Fruit fly (Drosophila melanogaster) whole organism, embryonic: ENCODE measurements around the gene CG12123.

Source experiments
- ATbp ChIP-seq: fragments of 200-800 bp; sonication (Bioruptor generic); optimal IDR thresholded peaks from 2 replicates; lab custom pipeline; 2017; ENCODE audit warnings: missing biosample characterization, mild to moderate bottlenecking, missing genetic modification characterization, missing genetic modification reagents
- Adf1 ChIP-seq: fragments of 200-800 bp; sonication (Bioruptor generic); IDR thresholded peaks from 2 replicates; pipeline ENCODE4 v1.3.6; 2022; ENCODE audit warnings: missing biosample characterization, missing genetic modification characterization
- Bdp1 ChIP-seq: fragments of 200-800 bp; sonication (Bioruptor generic); optimal IDR thresholded peaks from 3 replicates; lab custom pipeline; 2016; ENCODE audit warnings: missing biosample characterization, missing genetic modification characterization
- CG10366 ChIP-seq: fragments of 200-800 bp; sonication (Bioruptor generic); IDR thresholded peaks from 2 replicates; pipeline ENCODE4 v1.3.6; 2022; ENCODE audit warnings: missing biosample characterization, missing genetic modification characterization
- CG10462 ChIP-seq: fragments of 200-800 bp; sonication (Bioruptor generic); optimal IDR thresholded peaks from 2 replicates; lab custom pipeline; 2016; ENCODE audit warnings: missing biosample characterization, missing genetic modification characterization
- CG11560 ChIP-seq: fragments of 200-800 bp; sonication (Bioruptor generic); IDR thresholded peaks from 3 replicates; pipeline ENCODE4 v1.3.6; 2022; ENCODE audit warnings: missing biosample characterization, missing genetic modification characterization
- CG12744 ChIP-seq: fragments of 200-800 bp; sonication (Bioruptor generic); optimal IDR thresholded peaks from 2 replicates; lab custom pipeline; 2016; ENCODE audit warnings: missing biosample characterization, missing genetic modification characterization
- CG14050 ChIP-seq: fragments of 200-800 bp; sonication (Bioruptor generic); IDR thresholded peaks from 3 replicates; pipeline ENCODE4 v1.3.6; 2022; ENCODE audit warnings: missing biosample characterization, missing genetic modification characterization
- CG15011 ChIP-seq: fragments of 200-800 bp; sonication (Bioruptor generic); optimal IDR thresholded peaks from 3 replicates; lab custom pipeline; 2018; ENCODE audit warnings: missing biosample characterization, mild to moderate bottlenecking, missing genetic modification characterization
- CG15269 ChIP-seq: fragments of 200-800 bp; sonication (Bioruptor generic); optimal IDR thresholded peaks from 2 replicates; lab custom pipeline; 2018; ENCODE audit warnings: missing biosample characterization, mild to moderate bottlenecking, missing genetic modification characterization, moderate library complexity
- CG17361 ChIP-seq: fragments of 200-800 bp; sonication (Bioruptor generic); IDR thresholded peaks from 3 replicates; pipeline ENCODE4 v1.3.6; 2022; ENCODE audit warnings: missing biosample characterization, missing genetic modification characterization
- CG17912 ChIP-seq: fragments of 200-800 bp; sonication (Bioruptor generic); optimal IDR thresholded peaks from 2 replicates; lab custom pipeline; 2018; ENCODE audit warnings: missing biosample characterization, mild to moderate bottlenecking, missing genetic modification characterization
- CG30020 ChIP-seq: fragments of 200-800 bp; optimal IDR thresholded peaks from 2 replicates; lab custom pipeline; 2019; ENCODE audit warnings: missing biosample characterization, mild to moderate bottlenecking, missing genetic modification characterization, moderate library complexity
- CG34376 ChIP-seq: fragments of 200-800 bp; sonication (Bioruptor generic); optimal IDR thresholded peaks from 2 replicates; lab custom pipeline; 2018; ENCODE audit warnings: missing biosample characterization, mild to moderate bottlenecking, missing genetic modification characterization
- CG5953 ChIP-seq: fragments of 200-800 bp; sonication (Bioruptor generic); IDR thresholded peaks from 2 replicates; pipeline ENCODE4 v1.3.6; 2022; ENCODE audit warnings: missing biosample characterization, missing genetic modification characterization
- CG6175 ChIP-seq: fragments of 200-800 bp; sonication (Bioruptor generic); IDR thresholded peaks from 3 replicates; pipeline ENCODE4 v1.3.6; 2022; ENCODE audit warnings: missing biosample characterization, missing genetic modification characterization
- CG6765 ChIP-seq: fragments of 200-800 bp; sonication (Bioruptor generic); optimal IDR thresholded peaks from 3 replicates; lab custom pipeline; 2017; ENCODE audit warnings: missing biosample characterization, mild to moderate bottlenecking, missing genetic modification characterization
- CG9797 ChIP-seq: fragments of 200-800 bp; sonication (Bioruptor generic); optimal IDR thresholded peaks from 3 replicates; lab custom pipeline; 2018; ENCODE audit warnings: missing biosample characterization, mild to moderate bottlenecking, missing genetic modification characterization
- CG9876 ChIP-seq: fragments of 200-800 bp; sonication (Bioruptor generic); optimal IDR thresholded peaks from 2 replicates; lab custom pipeline; 2016; ENCODE audit warnings: missing biosample characterization, missing genetic modification characterization
- CTCF ChIP-seq: fragments of 200-800 bp; sonication (Bioruptor generic); optimal IDR thresholded peaks from 2 replicates; lab custom pipeline; 2017; ENCODE audit warnings: missing biosample characterization, mild to moderate bottlenecking, missing genetic modification characterization, moderate library complexity
- D ChIP-seq, 2 experiments: fragments of 200-800 bp in 1 of 2; fragments of >200 bp in 1 of 2; sonication (Bioruptor generic) in 1 of 2; optimal IDR thresholded peaks; 2 replicates in 1 of 2; 3 replicates in 1 of 2; lab custom pipeline; 2017; ENCODE audit warnings: mild to moderate bottlenecking in 1 of 2, missing biosample characterization in 1 of 2, missing genetic modification characterization in 1 of 2, missing genetic modification reagents in 1 of 2
- Deaf1 ChIP-seq: fragments of 200-800 bp; optimal IDR thresholded peaks from 3 replicates; lab custom pipeline; 2019; ENCODE audit warnings: missing biosample characterization, mild to moderate bottlenecking, missing genetic modification characterization, moderate library complexity
- Dfd ChIP-seq, 2 experiments: fragments of >200 bp; optimal IDR thresholded peaks; 2 replicates each; lab custom pipeline; 2017; ENCODE audit warnings: missing biosample characterization in 2 of 2, missing genetic modification characterization in 2 of 2
- Dip2 ChIP-seq: fragments of 200-800 bp; sonication (Bioruptor generic); IDR thresholded peaks from 2 replicates; pipeline ENCODE4 v1.3.6; 2022; ENCODE audit warnings: missing biosample characterization, missing genetic modification characterization
- HLHmδ ChIP-seq: fragments of 200-800 bp; sonication (Bioruptor generic); optimal IDR thresholded peaks from 2 replicates; lab custom pipeline; 2018; ENCODE audit warnings: missing biosample characterization, mild to moderate bottlenecking, missing genetic modification characterization, moderate library complexity
- MBD-R2 ChIP-seq: fragments of 200-800 bp; sonication (Bioruptor generic); IDR thresholded peaks from 2 replicates; pipeline ENCODE4 v1.3.6; 2022; ENCODE audit warnings: missing biosample characterization, missing genetic modification characterization
- MTF-1 ChIP-seq: fragments of 200-800 bp; sonication (Bioruptor generic); optimal IDR thresholded peaks from 2 replicates; lab custom pipeline; 2018; ENCODE audit warnings: missing biosample characterization, mild to moderate bottlenecking, missing genetic modification characterization, borderline replicate concordance
- Mad ChIP-seq: fragments of 200-800 bp; sonication (Bioruptor generic); optimal IDR thresholded peaks from 2 replicates; lab custom pipeline; 2016; ENCODE audit warnings: missing biosample characterization, missing genetic modification characterization
- Med ChIP-seq: fragments of 200-800 bp; sonication (Bioruptor generic); peaks from one replicate; lab custom pipeline; 2016; ENCODE audit warnings: missing biosample characterization, missing genetic modification characterization, mild to moderate bottlenecking, inconsistent platforms, moderate library complexity
- Six4 ChIP-seq: fragments of 200-800 bp; sonication (Bioruptor generic); optimal IDR thresholded peaks from 2 replicates; lab custom pipeline; 2016; ENCODE audit warnings: missing biosample characterization, missing genetic modification characterization
- Sox102F ChIP-seq: fragments of 200-800 bp; sonication (Bioruptor generic); optimal IDR thresholded peaks from 2 replicates; lab custom pipeline; 2018; ENCODE audit warnings: missing biosample characterization, mild to moderate bottlenecking, missing genetic modification characterization, moderate library complexity
- Spps ChIP-seq: fragments of 200-800 bp; sonication (Bioruptor generic); optimal IDR thresholded peaks from 2 replicates; lab custom pipeline; 2018; ENCODE audit warnings: missing biosample characterization, mild to moderate bottlenecking, missing genetic modification characterization
- az2 ChIP-seq: fragments of 200-800 bp; sonication (Bioruptor generic); optimal IDR thresholded peaks from 3 replicates; lab custom pipeline; 2016; ENCODE audit warnings: missing biosample characterization, missing genetic modification characterization
- bbx ChIP-seq: fragments of 200-800 bp; sonication (Bioruptor generic); IDR thresholded peaks from 2 replicates; pipeline ENCODE4 v1.3.6; 2022; ENCODE audit warnings: missing biosample characterization, missing genetic modification characterization; ENCODE audit not compliant: partially characterized antibody
- bigmax ChIP-seq: fragments of 200-800 bp; sonication (Bioruptor generic); optimal IDR thresholded peaks from 2 replicates; lab custom pipeline; 2018; ENCODE audit warnings: missing biosample characterization, mild to moderate bottlenecking, missing genetic modification characterization
- bsh ChIP-seq, 2 experiments: fragments of 200-800 bp; sonication (Bioruptor generic); optimal IDR thresholded peaks; 2 replicates each; lab custom pipeline; 2017 to 2018; ENCODE audit warnings: mild to moderate bottlenecking in 2 of 2, missing biosample characterization in 2 of 2, missing genetic modification characterization in 2 of 2, moderate library complexity in 1 of 2
- chinmo ChIP-seq: fragments of 200-800 bp; sonication (Bioruptor generic); IDR thresholded peaks from 4 replicates; pipeline ENCODE4 v1.3.6; 2022; ENCODE audit warnings: missing biosample characterization, missing genetic modification characterization; ENCODE audit not compliant: partially characterized antibody
- crc ChIP-seq: fragments of 200-800 bp; sonication (Bioruptor generic); optimal IDR thresholded peaks from 2 replicates; lab custom pipeline; 2016; ENCODE audit warnings: missing biosample characterization, missing genetic modification characterization
- ems ChIP-seq: fragments of 200-800 bp; sonication (Bioruptor generic); optimal IDR thresholded peaks from 3 replicates; lab custom pipeline; 2016; ENCODE audit warnings: missing biosample characterization, missing genetic modification characterization
- esg ChIP-seq: fragments of 200-800 bp; sonication (Bioruptor generic); conservative IDR thresholded peaks from 2 replicates; pipeline ENCODE4 v1.3.6; 2022; ENCODE audit warnings: missing biosample characterization, missing genetic modification characterization
- fru ChIP-seq: fragments of >200 bp; optimal IDR thresholded peaks from 2 replicates; lab custom pipeline; 2017
- fu2 ChIP-seq: fragments of 200-800 bp; sonication (Bioruptor generic); optimal IDR thresholded peaks from 2 replicates; lab custom pipeline; 2016; ENCODE audit warnings: missing biosample characterization, missing genetic modification characterization
- grn ChIP-seq: fragments of 200-800 bp; sonication (Bioruptor generic); optimal IDR thresholded peaks from 3 replicates; lab custom pipeline; 2017; ENCODE audit warnings: missing biosample characterization, missing genetic modification characterization
- h ChIP-seq: fragments of >200 bp; optimal IDR thresholded peaks from 2 replicates; lab custom pipeline; 2017
- ham ChIP-seq: fragments of 200-800 bp; sonication (Bioruptor generic); IDR thresholded peaks from 2 replicates; pipeline ENCODE4 v1.3.6; 2022; ENCODE audit warnings: missing biosample characterization, missing genetic modification characterization
- jumu ChIP-seq: fragments of 200-800 bp; sonication (Bioruptor generic); optimal IDR thresholded peaks from 3 replicates; lab custom pipeline; 2016; ENCODE audit warnings: missing biosample characterization, missing genetic modification characterization
- kah ChIP-seq: fragments of 200-800 bp; sonication (Bioruptor generic); optimal IDR thresholded peaks from 2 replicates; lab custom pipeline; 2018; ENCODE audit warnings: missing biosample characterization, mild to moderate bottlenecking, missing genetic modification characterization
- oc ChIP-seq: fragments of 200-800 bp; sonication (Bioruptor generic); optimal IDR thresholded peaks from 2 replicates; lab custom pipeline; 2018; ENCODE audit warnings: missing biosample characterization, mild to moderate bottlenecking, missing genetic modification characterization, moderate library complexity
- run ChIP-seq: fragments of 200-800 bp; sonication (Bioruptor generic); optimal IDR thresholded peaks from 3 replicates; lab custom pipeline; 2018; ENCODE audit warnings: missing biosample characterization, mild to moderate bottlenecking, missing genetic modification characterization
- sqz ChIP-seq: fragments of 200-800 bp; sonication (Bioruptor generic); optimal IDR thresholded peaks from 3 replicates; lab custom pipeline; 2018; ENCODE audit warnings: missing biosample characterization, mild to moderate bottlenecking, missing genetic modification characterization
- tna ChIP-seq: fragments of 200-800 bp; sonication (Bioruptor generic); IDR thresholded peaks from 2 replicates; pipeline ENCODE4 v1.3.6; 2022; ENCODE audit warnings: missing biosample characterization, missing genetic modification characterization; ENCODE audit not compliant: partially characterized antibody
- vfl ChIP-seq: fragments of 200-800 bp; sonication (Bioruptor generic); optimal IDR thresholded peaks from 2 replicates; lab custom pipeline; 2016; ENCODE audit warnings: missing biosample characterization, missing genetic modification characterization
- zen2 ChIP-seq: fragments of 200-800 bp; sonication (Bioruptor generic); IDR thresholded peaks from 3 replicates; pipeline ENCODE4 v1.3.6; 2022; ENCODE audit warnings: missing biosample characterization, missing genetic modification characterization; ENCODE audit not compliant: partially characterized antibody

The CG12123 gene

dm6 chrX:8416956-8417355 is 25.2 kb downstream of the CG12123 start (continued):
- TF ChIP-seq bbx (no peak), CG15269 (no peak), kah (GFP tag; lab: Kevin White, UChicago) (no peak), Bdp1 (GFP tag; lab: Kevin White, UChicago) (no peak), bigmax (no peak), fru (lab: Kevin White, UChicago) (no peak), Sox102F (GFP tag; lab: Kevin White, UChicago) (no peak), CTCF (GFP tag; lab: Kevin White, UChicago) (no peak), crc (peak; percentile 36), CG11560 (no peak), bsh (GFP tag; optimal IDR thresholded peaks at IDR 0.05; lab: Kevin White, UChicago) (peak in 1 of 2 experiments; percentile 13), Six4 (GFP tag; lab: Kevin White, UChicago) (no peak), fu2 (GFP tag; lab: Kevin White, UChicago) (no peak), Mad (no peak), CG10366 (no peak), Med (GFP tag; lab: Kevin White, UChicago) (peak; percentile 68), CG10462 (GFP tag; lab: Kevin White, UChicago) (no peak), D (optimal IDR thresholded peaks at IDR 0.05; lab: Kevin White, UChicago) (no peak), D (GFP tag; optimal IDR thresholded peaks at IDR 0.05; lab: Kevin White, UChicago) (no peak), run (tag; lab: Kevin White, UChicago) (no peak), CG17361 (peak; percentile 22; the same call in 1 of the 3 replicates), MBD-R2 (no peak), CG5953 (no peak), CG9797 (GFP tag; lab: Kevin White, UChicago) (no peak), az2 (GFP tag; lab: Kevin White, UChicago) (peak; percentile 18), CG12744 (GFP tag; lab: Kevin White, UChicago) (no peak), h (no peak), sqz (GFP tag; lab: Kevin White, UChicago) (no peak), Dfd (GFP tag; optimal IDR thresholded peaks at IDR 0.05; lab: Kevin White, UChicago) (no peak), CG9876 (GFP tag; lab: Kevin White, UChicago) (no peak), chinmo (no peak), CG30020 (tag; lab: Kevin White, UChicago) (no peak), Adf1 (GFP tag; lab: Robert Waterston, UW) (no peak), CG15011 (GFP tag; lab: Kevin White, UChicago) (no peak), ham (GFP tag; lab: Robert Waterston, UW) (no peak), vfl (GFP tag; lab: Kevin White, UChicago) (no peak), ATbp (GFP tag; lab: Kevin White, UChicago) (peak; percentile 11), CG17912 (GFP tag; lab: Kevin White, UChicago) (no peak), tna (GFP tag; lab: Robert Waterston, UW) (no peak), CG6765 (GFP tag; lab: Kevin White, UChicago) (no peak), grn (GFP tag; lab: Kevin White, UChicago) (no peak), jumu (GFP tag; lab: Kevin White, UChicago) (peak; percentile 29), Deaf1 (tag; lab: Kevin White, UChicago) (no peak), esg (GFP tag; lab: Robert Waterston, UW) (0 out of 2 replicates have a peak, but pooled peaks have one; percentile 8), HLHmδ (GFP tag; lab: Kevin White, UChicago) (no peak), zen2 (no peak), Spps (no peak), MTF-1 (GFP tag; lab: Kevin White, UChicago) (no peak), Dip2 (no peak), CG14050 (no peak), CG34376 (GFP tag; lab: Kevin White, UChicago) (no peak), oc (tag; lab: Kevin White, UChicago) (no peak), ems (GFP tag; lab: Kevin White, UChicago) (no peak), CG6175 (GFP tag; lab: Robert Waterston, UW) (no peak)
